Worm (Caenorhabditis elegans): Measurements from ENCODE around the gene Y38H6C.15.

The Y38H6C.15 gene

ce11 chrV:20506542-20506941 is 29.6 kb downstream of the Y38H6C.15 start:
- TF ChIP-seq nfya-1 (tag; optimal IDR thresholded peaks at IDR 0.05) (no peak), ceh-2 (tag; optimal IDR thresholded peaks at IDR 0.05) (no peak), rnt-1 (tag; optimal IDR thresholded peaks at IDR 0.05) (no peak), ceh-6 (GFP tag; optimal IDR thresholded peaks at IDR 0.05) (no peak), pat-9 (tag; optimal IDR thresholded peaks at IDR 0.05) (no peak), sdc-2 (tag; optimal IDR thresholded peaks at IDR 0.05) (no peak), unc-86 (tag; optimal IDR thresholded peaks at IDR 0.05) (no peak), sox-2 (GFP tag; IDR thresholded peaks at IDR 0.05) (no peak), pha-2 (tag; optimal IDR thresholded peaks at IDR 0.05) (no peak), K09A11.1 (tag; optimal IDR thresholded peaks at IDR 0.05; ENCODE audit: insufficient read depth) (no peak), eyg-1 (tag; optimal IDR thresholded peaks at IDR 0.05) (no peak), elt-2 (tag; optimal IDR thresholded peaks at IDR 0.05) (no peak), tbx-7 (tag; optimal IDR thresholded peaks at IDR 0.05) (no peak), C08G9.2 (tag; optimal IDR thresholded peaks at IDR 0.05) (no peak), ceh-18 (tag; optimal IDR thresholded peaks at IDR 0.05) (no peak)

- no peak for TF ChIP-seq ceh-30 (tag; optimal IDR thresholded peaks at IDR 0.05)
- no peak for TF ChIP-seq odd-2 (tag; optimal IDR thresholded peaks at IDR 0.05)
- TF ChIP-seq ceh-14 (tag; optimal IDR thresholded peaks at IDR 0.05): no peak
- TF ChIP-seq sdc-2 (tag; optimal IDR thresholded peaks at IDR 0.05): no peak
- no peak for TF ChIP-seq sox-4 (tag; optimal IDR thresholded peaks at IDR 0.05)
- TF ChIP-seq syd-9 (tag; optimal IDR thresholded peaks at IDR 0.05): no peak
- TF ChIP-seq dve-1 (tag; optimal IDR thresholded peaks at IDR 0.05): no peak
Observed at ce11 chrV:20504997-20505396, 31.1 kb downstream of the Y38H6C.15 start, which contains the start of gene Y38H6C.4. Y38H6C.4 (minus strand) TSS chrV:20505097.

ce11 chrV:20500405-20500804 is 35.7 kb downstream of the Y38H6C.15 start, which contains the start of gene dct-14:
dct-14 (minus strand) TSS chrV:20500505.
- TF ChIP-seq elt-4 (tag; optimal IDR thresholded peaks at IDR 0.05): no peak
- TF ChIP-seq npax-4 (tag; optimal IDR thresholded peaks at IDR 0.05): no peak
- TF ChIP-seq unc-55 (GFP tag; optimal IDR thresholded peaks at IDR 0.05): no peak
- TF ChIP-seq sox-4 (tag; optimal IDR thresholded peaks at IDR 0.05): no peak
- TF ChIP-seq ets-4 (tag; optimal IDR thresholded peaks at IDR 0.05): no peak
- TF ChIP-seq ceh-18 (tag; optimal IDR thresholded peaks at IDR 0.05): no peak
- TF ChIP-seq rnt-1 (tag; optimal IDR thresholded peaks at IDR 0.05): no peak
- no peak for TF ChIP-seq fax-1 (tag; optimal IDR thresholded peaks at IDR 0.05)
- no peak for TF ChIP-seq unc-86 (tag; optimal IDR thresholded peaks at IDR 0.05)
- no peak for TF ChIP-seq syd-9 (tag; optimal IDR thresholded peaks at IDR 0.05)
- no peak for TF ChIP-seq fkh-10 (GFP tag; optimal IDR thresholded peaks at IDR 0.05)
- TF ChIP-seq ceh-19 (GFP tag; optimal IDR thresholded peaks at IDR 0.05): no peak

ce11 chrV:20499642-20500041 is 36.5 kb downstream of the Y38H6C.15 start:
- TF ChIP-seq dmd-4 (tag; optimal IDR thresholded peaks at IDR 0.05; ENCODE audit: borderline replicate concordance) (no peak), ceh-24 (tag; optimal IDR thresholded peaks at IDR 0.05) (no peak), che-1 (tag; optimal IDR thresholded peaks at IDR 0.05) (no peak), fkh-6 (tag; optimal IDR thresholded peaks at IDR 0.05) (no peak), ceh-9 (tag; optimal IDR thresholded peaks at IDR 0.05) (no peak), hlh-30 (tag; optimal IDR thresholded peaks at IDR 0.05; ENCODE audit: insufficient read depth) (no peak), ztf-16 (tag; optimal IDR thresholded peaks at IDR 0.05) (no peak), pha-2 (tag; optimal IDR thresholded peaks at IDR 0.05) (no peak), lim-6 (tag; optimal IDR thresholded peaks at IDR 0.05) (no peak), dve-1 (tag; optimal IDR thresholded peaks at IDR 0.05) (no peak), pqm-1 (tag; optimal IDR thresholded peaks at IDR 0.05) (no peak), unc-86 (tag; optimal IDR thresholded peaks at IDR 0.05) (no peak), hlh-13 (GFP tag; optimal IDR thresholded peaks at IDR 0.05) (no peak)
